Fruit fly (Drosophila melanogaster) whole organism, wandering third instar larva: ENCODE measurements around the gene CG2983.

ENCODE experiments used
- Abd-B ChIP-seq: fragments of >200 bp; optimal IDR thresholded peaks from 2 replicates; lab custom pipeline; 2017; ENCODE audit warnings: missing biosample characterization, missing genetic modification characterization
- CG32264 ChIP-seq: fragments of 200-800 bp; sonication (Bioruptor generic); optimal IDR thresholded peaks from 2 replicates; lab custom pipeline; 2016; ENCODE audit warnings: missing biosample characterization, missing genetic modification characterization
- CG9705 ChIP-seq: fragments of 200-800 bp; sonication (Bioruptor generic); optimal IDR thresholded peaks from 2 replicates; lab custom pipeline; 2018; ENCODE audit warnings: missing biosample characterization, mild to moderate bottlenecking, missing genetic modification characterization
- CrebA ChIP-seq: fragments of 200-800 bp; sonication (Bioruptor generic); optimal IDR thresholded peaks from 2 replicates; lab custom pipeline; 2016; ENCODE audit warnings: missing biosample characterization, mild to moderate bottlenecking, missing genetic modification characterization, borderline replicate concordance
- Dfd ChIP-seq: fragments of >200 bp; optimal IDR thresholded peaks from 2 replicates; lab custom pipeline; 2017; ENCODE audit warnings: missing biosample characterization, missing genetic modification characterization
- Dif ChIP-seq: fragments of 200-275, 200-300 bp; sonication (Bioruptor generic); optimal IDR thresholded peaks from 2 replicates; lab custom pipeline; 2018; ENCODE audit warnings: missing biosample characterization, missing genetic modification characterization; ENCODE audit not compliant: partially characterized antibody
- GATAd ChIP-seq: sonication (Bioruptor generic); optimal IDR thresholded peaks from 2 replicates; lab custom pipeline; 2016; ENCODE audit warnings: missing biosample characterization, missing genetic modification characterization
- HLH106 ChIP-seq: fragments of 200-800 bp; optimal IDR thresholded peaks from 3 replicates; lab custom pipeline; 2019; ENCODE audit warnings: missing biosample characterization, mild to moderate bottlenecking, missing genetic modification characterization, moderate library complexity
- Hnf4 ChIP-seq: fragments of 200-800 bp; sonication (Bioruptor generic); optimal IDR thresholded peaks from 2 replicates; lab custom pipeline; 2016; ENCODE audit warnings: missing biosample characterization, mild to moderate bottlenecking, missing genetic modification characterization
- Hr78 ChIP-seq: fragments of >200 bp; optimal IDR thresholded peaks from 2 replicates; lab custom pipeline; 2017; ENCODE audit warnings: missing biosample characterization, missing genetic modification characterization
- Hr83 ChIP-seq: fragments of 200-300 bp; sonication (Bioruptor generic); optimal IDR thresholded peaks from 2 replicates; lab custom pipeline; 2016; ENCODE audit warnings: missing biosample characterization, mild to moderate bottlenecking, missing genetic modification characterization, moderate library complexity; ENCODE audit not compliant: poor library complexity, severe bottlenecking
- Jra ChIP-seq: sonication (Bioruptor generic); optimal IDR thresholded peaks from 2 replicates; lab custom pipeline; 2016; ENCODE audit warnings: missing biosample characterization, missing genetic modification characterization
- Mio ChIP-seq: sonication (Bioruptor generic); optimal IDR thresholded peaks from 2 replicates; lab custom pipeline; 2016; ENCODE audit warnings: missing biosample characterization, missing genetic modification characterization
- Myc ChIP-seq: fragments of >200 bp; optimal IDR thresholded peaks from 2 replicates; lab custom pipeline; 2017
- N ChIP-seq: fragments of >200 bp; optimal IDR thresholded peaks from 2 replicates; lab custom pipeline; 2018; ENCODE audit warnings: missing biosample characterization, missing external identifiers, missing genetic modification characterization
- OdsH ChIP-seq: fragments of 200-800 bp; sonication (Bioruptor generic); optimal IDR thresholded peaks from 2 replicates; lab custom pipeline; 2016; ENCODE audit warnings: missing biosample characterization, mild to moderate bottlenecking, missing genetic modification characterization
- Rel ChIP-seq, 2 experiments: fragments of 200-800 bp; sonication (Bioruptor generic) in 1 of 2; optimal IDR thresholded peaks; 2 replicates in 1 of 2; 3 replicates in 1 of 2; lab custom pipeline; 2016 to 2019; ENCODE audit warnings: mild to moderate bottlenecking in 2 of 2, missing biosample characterization in 2 of 2, missing genetic modification characterization in 2 of 2, moderate library complexity in 1 of 2
- Sp1 ChIP-seq: fragments of 200-800 bp; sonication (Bioruptor generic); optimal IDR thresholded peaks from 3 replicates; lab custom pipeline; 2019; ENCODE audit warnings: missing biosample characterization, mild to moderate bottlenecking, missing genetic modification characterization, moderate library complexity
- Vsx2 ChIP-seq: fragments of 200-300, 225-300 bp; sonication (Bioruptor generic); optimal IDR thresholded peaks from 2 replicates; lab custom pipeline; 2018; ENCODE audit warnings: missing biosample characterization, missing genetic modification characterization; ENCODE audit not compliant: partially characterized antibody
- br ChIP-seq: fragments of 200-800 bp; sonication (Bioruptor generic); optimal IDR thresholded peaks from 2 replicates; lab custom pipeline; 2016; ENCODE audit warnings: missing biosample characterization, missing genetic modification characterization
- brk ChIP-seq: fragments of 200-800 bp; sonication (Bioruptor generic); optimal IDR thresholded peaks from 2 replicates; lab custom pipeline; 2016; ENCODE audit warnings: missing biosample characterization, mild to moderate bottlenecking, missing genetic modification characterization
- dl ChIP-seq, 2 experiments: fragments of 175-275, 200-275 bp in 1 of 2; fragments of 200-275 bp in 1 of 2; sonication (Bioruptor generic); optimal IDR thresholded peaks; lab custom pipeline; 2018; ENCODE audit warnings: mild to moderate bottlenecking in 2 of 2, missing biosample characterization in 2 of 2, missing genetic modification characterization in 2 of 2, moderate library complexity in 2 of 2; ENCODE audit not compliant: partially characterized antibody in 2 of 2, insufficient read depth in 1 of 2
- dmrt93B ChIP-seq: fragments of 200-800 bp; sonication (Bioruptor generic); optimal IDR thresholded peaks from 2 replicates; lab custom pipeline; 2018; ENCODE audit warnings: missing biosample characterization, mild to moderate bottlenecking, missing genetic modification characterization
- dsf ChIP-seq: sonication (Bioruptor generic); optimal IDR thresholded peaks from 2 replicates; lab custom pipeline; 2016; ENCODE audit warnings: missing biosample characterization, missing genetic modification characterization, borderline replicate concordance
- ey ChIP-seq: fragments of 200-800 bp; sonication (Bioruptor generic); optimal IDR thresholded peaks from 2 replicates; lab custom pipeline; 2016; ENCODE audit warnings: missing biosample characterization, missing genetic modification characterization
- foxo ChIP-seq, 2 experiments: fragments of 200-800 bp; sonication (Bioruptor generic); optimal IDR thresholded peaks; 2 replicates in 1 of 2; 3 replicates in 1 of 2; lab custom pipeline; 2016 to 2017; ENCODE audit warnings: missing biosample characterization in 2 of 2, missing genetic modification characterization in 2 of 2
- fru ChIP-seq: fragments of 200-800 bp; sonication (Bioruptor generic); optimal IDR thresholded peaks from 3 replicates; lab custom pipeline; 2016; ENCODE audit warnings: missing biosample characterization, mild to moderate bottlenecking, missing genetic modification characterization
- h ChIP-seq: fragments of 200-800 bp; sonication (Bioruptor generic); optimal IDR thresholded peaks from 3 replicates; lab custom pipeline; 2016; ENCODE audit warnings: missing biosample characterization, mild to moderate bottlenecking, missing genetic modification characterization
- jim ChIP-seq: fragments of 175-275, 200-325 bp; sonication (Bioruptor generic); optimal IDR thresholded peaks from 2 replicates; lab custom pipeline; 2016; ENCODE audit warnings: missing biosample characterization, mild to moderate bottlenecking, missing genetic modification characterization
- lola ChIP-seq: fragments of >200 bp; optimal IDR thresholded peaks from 2 replicates; lab custom pipeline; 2017; ENCODE audit warnings: missing biosample characterization, missing genetic modification characterization
- pan ChIP-seq: fragments of >200 bp; optimal IDR thresholded peaks from 2 replicates; lab custom pipeline; 2017
- psq ChIP-seq: fragments of 200-800 bp; sonication (Bioruptor generic); optimal IDR thresholded peaks from 3 replicates; lab custom pipeline; 2017; ENCODE audit warnings: missing biosample characterization, mild to moderate bottlenecking, missing genetic modification characterization, moderate library complexity
- rgr ChIP-seq: fragments of 200-800 bp; sonication (Bioruptor generic); optimal IDR thresholded peaks from 3 replicates; lab custom pipeline; 2016; ENCODE audit warnings: missing biosample characterization, mild to moderate bottlenecking, missing genetic modification characterization
- sage ChIP-seq: fragments of 200-800 bp; sonication (Bioruptor generic); optimal IDR thresholded peaks from 2 replicates; lab custom pipeline; 2016; ENCODE audit warnings: missing biosample characterization, mild to moderate bottlenecking, missing genetic modification characterization
- sv ChIP-seq: fragments of 200-800 bp; sonication (Bioruptor generic); optimal IDR thresholded peaks from 3 replicates; lab custom pipeline; 2016; ENCODE audit warnings: missing biosample characterization, missing genetic modification characterization
- tai ChIP-seq: sonication (Bioruptor generic); optimal IDR thresholded peaks from 2 replicates; lab custom pipeline; 2016; ENCODE audit warnings: missing biosample characterization, missing genetic modification characterization
- usp ChIP-seq: fragments of >200 bp; optimal IDR thresholded peaks from 2 replicates; lab custom pipeline; 2017; ENCODE audit warnings: missing biosample characterization, missing genetic modification characterization
- woc ChIP-seq: sonication (Bioruptor generic); optimal IDR thresholded peaks from 2 replicates; lab custom pipeline; 2016; ENCODE audit warnings: missing biosample characterization, mild to moderate bottlenecking, missing genetic modification characterization

CG2983 gene

DNA sequence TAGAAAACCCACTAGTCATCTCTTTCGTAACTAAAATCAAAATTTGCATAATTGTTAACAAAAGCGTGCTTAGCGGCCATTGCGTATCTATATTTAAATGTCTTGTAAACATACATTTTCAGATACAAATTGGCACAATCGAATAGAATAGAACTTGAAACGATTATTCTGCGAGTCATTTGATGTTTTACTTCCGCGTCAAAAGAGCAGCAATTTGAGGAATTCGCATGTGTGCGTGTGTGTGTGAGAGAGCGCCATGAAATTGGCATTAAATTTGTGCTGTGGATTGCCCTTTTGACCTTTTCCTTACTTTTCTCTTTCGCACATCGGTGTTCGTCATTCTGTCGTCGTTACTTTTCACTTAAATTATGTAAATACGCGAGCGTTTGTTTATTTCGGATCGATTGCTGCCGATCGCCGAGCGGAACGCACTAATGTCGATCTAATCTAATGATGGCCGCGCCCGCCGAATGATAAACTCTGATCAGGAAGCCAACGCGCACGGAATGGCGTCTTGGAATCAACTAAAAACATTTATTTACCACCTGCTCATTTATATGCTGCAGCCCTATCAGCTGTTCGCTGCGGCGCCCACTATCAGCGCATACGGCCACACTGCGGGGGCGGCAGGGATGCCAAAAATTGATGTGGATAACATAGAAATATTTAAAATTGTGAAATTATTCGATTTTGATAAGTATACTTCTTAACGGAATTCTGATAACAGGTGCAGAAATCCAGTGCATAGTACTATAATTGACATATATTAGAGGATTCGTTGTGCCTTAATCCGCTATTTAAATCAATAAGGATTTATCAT, 37.5 kb downstream of the CG2983 start:
- TF ChIP-seq psq = no peak
- TF ChIP-seq lola (GFP tag; lab: Kevin White, UChicago) = no peak
- no peak for TF ChIP-seq N (GFP tag; lab: Kevin White, UChicago)
- peak; percentile 86 for TF ChIP-seq Hr83 (GFP tag; lab: Kevin White, UChicago)
- TF ChIP-seq sv (GFP tag; lab: Kevin White, UChicago) = no peak
- no peak for TF ChIP-seq CrebA (GFP tag; lab: Kevin White, UChicago)
- no peak for TF ChIP-seq sage (GFP tag; lab: Kevin White, UChicago)
- TF ChIP-seq CG32264 (GFP tag; lab: Kevin White, UChicago) = no peak
- no peak for TF ChIP-seq pan (lab: Kevin White, UChicago)
- TF ChIP-seq fru = no peak
- no peak for TF ChIP-seq Hnf4
- TF ChIP-seq jim (GFP tag; lab: Kevin White, UChicago) = no peak
- TF ChIP-seq Hr78 = no peak
- no peak for TF ChIP-seq rgr
- peak; percentile 8 for TF ChIP-seq CG9705
- no peak for TF ChIP-seq Jra (GFP tag; lab: Kevin White, UChicago)
- no peak for TF ChIP-seq dl (GFP tag; optimal IDR thresholded peaks at IDR 0.05; lab: Kevin White, UChicago; ENCODE audit: insufficient read depth in 1 of 2, partially characterized antibody in 2 of 2)
- no peak for TF ChIP-seq ey (GFP tag; lab: Kevin White, UChicago)
- TF ChIP-seq Rel (GFP tag; optimal IDR thresholded peaks at IDR 0.05; lab: Kevin White, UChicago) = no peak
- peak; percentile 71 for TF ChIP-seq Rel (tag; optimal IDR thresholded peaks at IDR 0.05; lab: Kevin White, UChicago)
- no peak for TF ChIP-seq Mio
- TF ChIP-seq dmrt93B = no peak
- peak; percentile 53 for TF ChIP-seq HLH106
- TF ChIP-seq Dif = no peak
- peak; percentile 16 for TF ChIP-seq Sp1
- no peak for TF ChIP-seq h (GFP tag; lab: Kevin White, UChicago)
- TF ChIP-seq GATAd (GFP tag; lab: Kevin White, UChicago) = no peak
- no peak for TF ChIP-seq tai (GFP tag; lab: Kevin White, UChicago)
- TF ChIP-seq Myc (lab: Kevin White, UChicago) = no peak
- no peak for TF ChIP-seq dsf
- no peak for TF ChIP-seq OdsH
- TF ChIP-seq foxo (GFP tag; optimal IDR thresholded peaks at IDR 0.05; lab: Kevin White, UChicago) = no peak
- peak; percentile 51 for TF ChIP-seq woc (GFP tag; lab: Kevin White, UChicago)
- TF ChIP-seq usp (GFP tag; lab: Kevin White, UChicago) = no peak
- TF ChIP-seq brk (GFP tag; lab: Kevin White, UChicago) = no peak
- peak; percentile 3 for TF ChIP-seq br (GFP tag; lab: Kevin White, UChicago)
- no peak for TF ChIP-seq Dfd (GFP tag; lab: Kevin White, UChicago)
- TF ChIP-seq Abd-B (GFP tag; lab: Kevin White, UChicago) = no peak
- TF ChIP-seq Vsx2 (GFP tag; lab: Kevin White, UChicago) = no peak

DNA sequence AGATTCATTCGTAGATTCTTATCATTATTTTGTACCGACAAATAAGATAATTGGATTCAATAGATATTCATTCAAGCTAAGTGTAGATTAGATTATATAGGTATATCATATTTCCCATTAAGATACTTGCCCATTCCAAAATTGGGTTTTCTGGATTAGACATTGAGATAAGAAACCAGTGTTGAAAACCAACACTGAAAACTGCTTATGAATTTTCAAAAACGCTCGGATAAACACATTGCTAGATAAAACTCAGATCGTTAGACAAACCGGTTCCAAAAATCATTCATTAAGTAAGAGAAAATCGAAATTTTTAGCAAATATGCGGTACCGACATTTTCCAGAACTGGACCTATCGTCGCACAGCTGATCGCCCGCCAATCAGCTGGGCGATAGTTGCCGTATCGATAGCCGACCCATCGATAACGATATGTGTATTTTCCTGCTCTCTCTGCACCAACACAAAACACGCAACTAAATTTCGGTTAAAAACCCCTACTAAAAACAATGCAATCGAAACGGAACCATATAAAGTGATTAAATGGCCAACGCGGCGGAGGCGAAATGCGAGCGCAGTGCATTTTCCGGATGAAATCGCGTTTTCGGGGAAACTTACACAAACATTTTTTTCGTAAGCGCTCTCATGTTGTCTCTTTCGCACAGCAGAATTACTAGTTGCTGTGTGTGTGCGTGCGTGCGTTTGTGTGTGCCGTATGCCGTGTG, 38.2 kb downstream of the CG2983 start, which contains the start of the genes NTPase and lilli:
Gene NTPase (minus strand): TSS at position 348 of the 723 bp plus-strand sequence.
Gene lilli (plus strand): TSS at position 427 of the 723 bp plus-strand sequence.
- TF ChIP-seq brk (GFP tag; lab: Kevin White, UChicago) (peak; percentile 11), GATAd (GFP tag; lab: Kevin White, UChicago) (peak; percentile 57), lola (GFP tag; lab: Kevin White, UChicago) (peak; percentile 16), Dif (no peak), CG9705 (no peak), psq (no peak), OdsH (peak; percentile 66), Sp1 (peak; percentile 14), CG32264 (GFP tag; lab: Kevin White, UChicago) (peak; percentile 7), Dfd (GFP tag; lab: Kevin White, UChicago) (no peak), Hr83 (GFP tag; lab: Kevin White, UChicago) (peak; percentile 75), rgr (peak; percentile 59), pan (lab: Kevin White, UChicago) (no peak), CrebA (GFP tag; lab: Kevin White, UChicago) (no peak), Hnf4 (peak; percentile 80), ey (GFP tag; lab: Kevin White, UChicago) (peak; percentile 51), br (GFP tag; lab: Kevin White, UChicago) (peak; percentile 48), dmrt93B (peak; percentile 4), Vsx2 (GFP tag; lab: Kevin White, UChicago) (no peak), woc (GFP tag; lab: Kevin White, UChicago) (peak; percentile 37), Hr78 (no peak), Myc (lab: Kevin White, UChicago) (no peak), Abd-B (GFP tag; lab: Kevin White, UChicago) (peak; percentile 45), HLH106 (no peak), fru (peak; percentile 94), dsf (peak; percentile 58), dl (GFP tag; optimal IDR thresholded peaks at IDR 0.05; lab: Kevin White, UChicago; ENCODE audit: insufficient read depth in 1 of 2, partially characterized antibody in 2 of 2) (no peak), foxo (GFP tag; optimal IDR thresholded peaks at IDR 0.05; lab: Kevin White, UChicago) (peak; percentile 46 to 75), N (GFP tag; lab: Kevin White, UChicago) (no peak), usp (GFP tag; lab: Kevin White, UChicago) (no peak), sage (GFP tag; lab: Kevin White, UChicago) (no peak), tai (GFP tag; lab: Kevin White, UChicago) (no peak), h (GFP tag; lab: Kevin White, UChicago) (peak; percentile 80), sv (GFP tag; lab: Kevin White, UChicago) (peak; percentile 84), jim (GFP tag; lab: Kevin White, UChicago) (no peak), Rel (GFP tag; optimal IDR thresholded peaks at IDR 0.05; lab: Kevin White, UChicago) (no peak), Rel (tag; optimal IDR thresholded peaks at IDR 0.05; lab: Kevin White, UChicago) (peak; percentile 40), Jra (GFP tag; lab: Kevin White, UChicago) (peak; percentile 58), Mio (peak; percentile 7)
